Fruit fly (Drosophila melanogaster) whole organism, embryonic: Measurements from ENCODE around the gene VGlut.

Source experiments
- B-H1 ChIP-seq: fragments of 200-800 bp; sonication (Bioruptor generic); IDR thresholded peaks from 3 replicates; pipeline ENCODE4 v1.3.6; 2022; ENCODE audit warnings: missing biosample characterization, missing genetic modification characterization
- Bteb2 ChIP-seq: fragments of 200-800 bp; sonication (Bioruptor generic); optimal IDR thresholded peaks from 2 replicates; lab custom pipeline; 2016; ENCODE audit warnings: missing biosample characterization, missing genetic modification characterization
- CG10366 ChIP-seq: fragments of 200-800 bp; sonication (Bioruptor generic); IDR thresholded peaks from 2 replicates; pipeline ENCODE4 v1.3.6; 2022; ENCODE audit warnings: missing biosample characterization, missing genetic modification characterization
- CG11085 ChIP-seq: fragments of 200-800 bp; sonication (Bioruptor generic); IDR thresholded peaks from 2 replicates; pipeline ENCODE4 v1.3.6; 2022; ENCODE audit warnings: missing biosample characterization, missing genetic modification characterization
- CG11247 ChIP-seq: fragments of 200-800 bp; sonication (Bioruptor generic); IDR thresholded peaks from 2 replicates; pipeline ENCODE4 v1.3.6; 2022; ENCODE audit warnings: missing biosample characterization, missing genetic modification characterization
- CG12769 ChIP-seq: fragments of 200-800 bp; sonication (Bioruptor generic); optimal IDR thresholded peaks from 2 replicates; lab custom pipeline; 2019; ENCODE audit warnings: missing biosample characterization, mild to moderate bottlenecking, missing genetic modification characterization, moderate library complexity
- CG13287 ChIP-seq: fragments of 200-800 bp; sonication (Bioruptor generic); IDR thresholded peaks from 2 replicates; pipeline ENCODE4 v1.3.6; 2022; ENCODE audit warnings: missing biosample characterization, missing genetic modification characterization; ENCODE audit not compliant: partially characterized antibody
- CG14050 ChIP-seq: fragments of 200-800 bp; sonication (Bioruptor generic); IDR thresholded peaks from 3 replicates; pipeline ENCODE4 v1.3.6; 2022; ENCODE audit warnings: missing biosample characterization, missing genetic modification characterization
- CG17359 ChIP-seq: fragments of 200-800 bp; sonication (Bioruptor generic); optimal IDR thresholded peaks from 3 replicates; lab custom pipeline; 2018; ENCODE audit warnings: missing biosample characterization, mild to moderate bottlenecking, missing genetic modification characterization, moderate library complexity
- CG17568 ChIP-seq: fragments of 200-800 bp; sonication (Bioruptor generic); optimal IDR thresholded peaks from 2 replicates; lab custom pipeline; 2018; ENCODE audit warnings: missing biosample characterization, mild to moderate bottlenecking, missing genetic modification characterization, moderate library complexity
- CG2129 ChIP-seq: fragments of 200-800 bp; sonication (Bioruptor generic); IDR thresholded peaks from 2 replicates; pipeline ENCODE4 v1.3.6; 2022; ENCODE audit warnings: missing biosample characterization, missing genetic modification characterization; ENCODE audit not compliant: partially characterized antibody
- CG30403 ChIP-seq: fragments of 200-800 bp; sonication (Bioruptor generic); optimal IDR thresholded peaks from 3 replicates; lab custom pipeline; 2016; ENCODE audit warnings: missing biosample characterization, missing genetic modification characterization
- CG32532 ChIP-seq: fragments of 200-800 bp; sonication (Bioruptor generic); IDR thresholded peaks from 2 replicates; pipeline ENCODE4 v1.3.6; 2022; ENCODE audit warnings: missing biosample characterization, missing genetic modification characterization
- CG4282 ChIP-seq: fragments of 200-800 bp; sonication (Bioruptor generic); optimal IDR thresholded peaks from 2 replicates; lab custom pipeline; 2016; ENCODE audit warnings: missing biosample characterization, missing genetic modification characterization
- CG4328 ChIP-seq: fragments of 200-800 bp; sonication (Bioruptor generic); optimal IDR thresholded peaks from 3 replicates; lab custom pipeline; 2017; ENCODE audit warnings: missing biosample characterization, missing genetic modification reagents, missing genetic modification characterization
- CG4360 ChIP-seq: fragments of 200-800 bp; sonication (Bioruptor generic); IDR thresholded peaks from 2 replicates; pipeline ENCODE4 v1.3.6; 2022; ENCODE audit warnings: missing biosample characterization, missing genetic modification characterization
- CG6689 ChIP-seq: fragments of 200-800 bp; sonication (Bioruptor generic); IDR thresholded peaks from 2 replicates; pipeline ENCODE4 v1.3.6; 2022; ENCODE audit warnings: missing biosample characterization, missing genetic modification characterization
- CG7357 ChIP-seq: fragments of 200-800 bp; sonication (Bioruptor generic); IDR thresholded peaks from 3 replicates; pipeline ENCODE4 v1.3.6; 2022; ENCODE audit warnings: missing biosample characterization, missing genetic modification characterization
- CG7786 ChIP-seq: fragments of 200-800 bp; sonication (Bioruptor generic); optimal IDR thresholded peaks from 2 replicates; lab custom pipeline; 2016; ENCODE audit warnings: missing biosample characterization, missing genetic modification characterization
- Deaf1 ChIP-seq: fragments of 200-800 bp; optimal IDR thresholded peaks from 3 replicates; lab custom pipeline; 2019; ENCODE audit warnings: missing biosample characterization, mild to moderate bottlenecking, missing genetic modification characterization, moderate library complexity
- Drgx ChIP-seq: fragments of 200-800 bp; sonication (Bioruptor generic); IDR thresholded peaks from 2 replicates; pipeline ENCODE4 v1.3.6; 2022; ENCODE audit warnings: missing biosample characterization, missing genetic modification characterization
- Ets65A ChIP-seq: fragments of 200-800 bp; sonication (Bioruptor generic); peaks from one replicate; lab custom pipeline; 2016; ENCODE audit warnings: missing biosample characterization, missing genetic modification characterization
- Ets97D ChIP-seq: fragments of 200-800 bp; sonication (Bioruptor generic); optimal IDR thresholded peaks from 3 replicates; lab custom pipeline; 2016; ENCODE audit warnings: missing biosample characterization, missing genetic modification characterization
- Hmr ChIP-seq: fragments of 200-800 bp; sonication (Bioruptor generic); optimal IDR thresholded peaks from 3 replicates; lab custom pipeline; 2017; ENCODE audit warnings: mild to moderate bottlenecking, missing biosample characterization, missing genetic modification reagents, missing genetic modification characterization
- Med ChIP-seq: fragments of 200-800 bp; sonication (Bioruptor generic); peaks from one replicate; lab custom pipeline; 2016; ENCODE audit warnings: missing biosample characterization, missing genetic modification characterization, mild to moderate bottlenecking, inconsistent platforms, moderate library complexity
- Myb ChIP-seq: fragments of 200-800 bp; sonication (Bioruptor generic); optimal IDR thresholded peaks from 2 replicates; lab custom pipeline; 2016; ENCODE audit warnings: missing biosample characterization, missing genetic modification characterization
- NFAT ChIP-seq: fragments of 200-800 bp; sonication (Bioruptor generic); IDR thresholded peaks from 2 replicates; pipeline ENCODE4 v1.3.6; 2022; ENCODE audit warnings: missing biosample characterization, missing genetic modification characterization
- PHDP ChIP-seq: fragments of 200-800 bp; sonication (Bioruptor generic); optimal IDR thresholded peaks from 3 replicates; lab custom pipeline; 2018; ENCODE audit warnings: missing biosample characterization, mild to moderate bottlenecking, missing genetic modification characterization, moderate library complexity
- Ptx1 ChIP-seq: fragments of 200-800 bp; sonication (Bioruptor generic); IDR thresholded peaks from 2 replicates; pipeline ENCODE4 v1.3.6; 2022; ENCODE audit warnings: missing biosample characterization, missing genetic modification characterization
- Sin3A ChIP-seq: fragments of >200 bp; optimal IDR thresholded peaks from 2 replicates; lab custom pipeline; 2018
- Sox102F ChIP-seq: fragments of 200-800 bp; sonication (Bioruptor generic); optimal IDR thresholded peaks from 2 replicates; lab custom pipeline; 2018; ENCODE audit warnings: missing biosample characterization, mild to moderate bottlenecking, missing genetic modification characterization, moderate library complexity
- Sry-δ ChIP-seq: fragments of 200-800 bp; sonication (Bioruptor generic); optimal IDR thresholded peaks from 2 replicates; lab custom pipeline; 2016; ENCODE audit warnings: missing biosample characterization, missing genetic modification characterization
- Tbp ChIP-seq: fragments of >200 bp; optimal IDR thresholded peaks from 2 replicates; lab custom pipeline; 2018; ENCODE audit warnings: missing biosample characterization, missing genetic modification characterization
- Usf ChIP-seq: fragments of 200-800 bp; sonication (Bioruptor generic); optimal IDR thresholded peaks from 2 replicates; lab custom pipeline; 2017; ENCODE audit warnings: missing genotype, missing biosample characterization, missing genetic modification characterization
- ci ChIP-seq: fragments of 200-800 bp; sonication (Bioruptor generic); IDR thresholded peaks from 3 replicates; pipeline ENCODE4 v1.3.6; 2022; ENCODE audit warnings: missing biosample characterization, missing genetic modification characterization
- en ChIP-seq: fragments of 200-800 bp; sonication (Bioruptor generic); optimal IDR thresholded peaks from 2 replicates; lab custom pipeline; 2016; ENCODE audit warnings: missing biosample characterization, missing genetic modification characterization
- gro ChIP-seq: fragments of 200-800 bp; sonication (Bioruptor generic); optimal IDR thresholded peaks from 2 replicates; lab custom pipeline; 2016; ENCODE audit warnings: missing biosample characterization, missing genetic modification characterization
- ken ChIP-seq: fragments of 200-800 bp; sonication (Bioruptor generic); IDR thresholded peaks from 3 replicates; pipeline ENCODE4 v1.3.6; 2022; ENCODE audit warnings: missing biosample characterization, missing genetic modification characterization
- kni ChIP-seq: fragments of 200-800 bp; sonication (Bioruptor generic); optimal IDR thresholded peaks from 3 replicates; lab custom pipeline; 2017; ENCODE audit warnings: mild to moderate bottlenecking, missing biosample characterization, missing genetic modification reagents, missing genetic modification characterization
- knrl ChIP-seq: fragments of 200-800 bp; sonication (Bioruptor generic); IDR thresholded peaks from 3 replicates; pipeline ENCODE4 v1.3.6; 2022; ENCODE audit warnings: missing biosample characterization, missing genetic modification characterization; ENCODE audit not compliant: partially characterized antibody
- lilli ChIP-seq: fragments of 200-800 bp; sonication (Bioruptor generic); optimal IDR thresholded peaks from 3 replicates; lab custom pipeline; 2016; ENCODE audit warnings: missing biosample characterization, missing genetic modification characterization
- lov ChIP-seq, 2 experiments: fragments of 200-800 bp in 1 of 2; fragments of >200 bp in 1 of 2; sonication (Bioruptor generic) in 1 of 2; IDR thresholded peaks in 1 of 2; optimal IDR thresholded peaks in 1 of 2; 2 replicates in 1 of 2; 3 replicates in 1 of 2; pipeline versions ENCODE4 v1.3.6 to Lab custom; 2017 to 2022; ENCODE audit warnings: missing biosample characterization in 1 of 2, missing genetic modification characterization in 1 of 2
- luna ChIP-seq: fragments of 200-800 bp; sonication (Bioruptor generic); optimal IDR thresholded peaks from 2 replicates; lab custom pipeline; 2016; ENCODE audit warnings: missing biosample characterization, missing genetic modification characterization
- pan ChIP-seq, 4 experiments: fragments of >200 bp in 3 of 4; fragments of 200-800 bp in 1 of 4; sonication (Bioruptor generic) in 1 of 4; optimal IDR thresholded peaks in 3 of 4; IDR thresholded peaks in 1 of 4; 2 replicates each; pipeline versions ENCODE4 v1.3.6 to Lab custom; 2017 to 2022; ENCODE audit warnings: missing biosample characterization in 2 of 4, missing genetic modification characterization in 2 of 4, mixed read lengths in 1 of 4
- prd ChIP-seq, 3 experiments: fragments of >200 bp in 2 of 3; fragments of 200-800 bp in 1 of 3; sonication (Bioruptor generic) in 1 of 3; optimal IDR thresholded peaks in 2 of 3; IDR thresholded peaks in 1 of 3; 2 replicates in 2 of 3; 3 replicates in 1 of 3; pipeline versions ENCODE4 v1.3.6 to Lab custom; 2017 to 2022; ENCODE audit warnings: missing biosample characterization in 1 of 3, missing genetic modification characterization in 1 of 3
- pzg ChIP-seq: fragments of 200-800 bp; sonication (Bioruptor generic); optimal IDR thresholded peaks from 3 replicates; lab custom pipeline; 2018; ENCODE audit warnings: missing biosample characterization, mild to moderate bottlenecking, missing genetic modification characterization, moderate library complexity
- row ChIP-seq: fragments of 200-800 bp; sonication (Bioruptor generic); IDR thresholded peaks from 3 replicates; pipeline ENCODE4 v1.3.6; 2022; ENCODE audit warnings: missing biosample characterization, missing genetic modification characterization
- sd ChIP-seq: fragments of 200-800 bp; sonication (Bioruptor generic); optimal IDR thresholded peaks from 3 replicates; lab custom pipeline; 2018; ENCODE audit warnings: missing biosample characterization, mild to moderate bottlenecking, missing genetic modification characterization, moderate library complexity
- sisA ChIP-seq: fragments of 200-800 bp; sonication (Bioruptor generic); IDR thresholded peaks from 2 replicates; pipeline ENCODE4 v1.3.6; 2022; ENCODE audit warnings: missing biosample characterization, missing genetic modification characterization
- stc ChIP-seq: fragments of 200-800 bp; sonication (Bioruptor generic); IDR thresholded peaks from 2 replicates; pipeline ENCODE4 v1.3.6; 2022; ENCODE audit warnings: missing biosample characterization, missing genetic modification characterization
- wor ChIP-seq: fragments of 200-800 bp; sonication (Bioruptor generic); IDR thresholded peaks from 2 replicates; pipeline ENCODE4 v1.3.6; 2022; ENCODE audit warnings: missing biosample characterization, missing genetic modification characterization

Gene VGlut

DNA sequence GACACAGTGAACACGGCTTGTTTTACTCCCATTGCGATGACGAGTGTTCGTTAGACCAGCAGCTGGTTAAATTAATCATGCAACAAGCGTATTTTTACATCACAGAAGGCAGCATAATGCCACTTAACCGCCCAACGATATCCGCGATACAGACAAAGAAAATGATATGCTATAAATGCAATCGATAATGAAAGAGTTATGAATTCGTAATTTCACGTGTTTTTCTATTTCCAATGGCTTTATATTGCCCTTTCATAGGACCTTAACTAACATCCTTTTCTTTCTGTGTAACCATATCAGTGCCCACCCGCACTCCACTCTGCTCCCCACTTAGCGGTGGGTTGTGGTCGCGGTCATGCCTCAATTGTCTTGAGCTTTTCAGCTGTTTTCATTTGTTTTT is 13.0 kb downstream of the VGlut start:
- TF ChIP-seq sisA (0 out of 2 replicates have a peak, but pooled peaks have one; percentile 26), CG13287 (GFP tag; lab: Robert Waterston, UW) (no peak), Drgx (GFP tag; lab: Robert Waterston, UW) (peak; percentile 76), CG4360 (GFP tag; lab: Robert Waterston, UW) (no peak), pan (optimal IDR thresholded peaks at IDR 0.05; lab: Kevin White, UChicago) (no peak), pan (GFP tag; optimal IDR thresholded peaks at IDR 0.05 in 1 of 2, IDR thresholded peaks at IDR 0.05 in 1 of 2) (peak in 1 of 2 experiments; percentile 36), CG4328 (GFP tag; lab: Kevin White, UChicago) (no peak), CG2129 (GFP tag; lab: Robert Waterston, UW) (no peak), CG10366 (peak; percentile 23; the same call in 1 of the 2 replicates), luna (no peak), CG32532 (no peak), lilli (GFP tag; lab: Kevin White, UChicago) (no peak), prd (optimal IDR thresholded peaks at IDR 0.05; lab: Kevin White, UChicago) (no peak), prd (GFP tag; IDR thresholded peaks at IDR 0.05; lab: Robert Waterston, UW) (peak; percentile 33; the same call in 1 of the 3 replicates), Ets97D (no peak), wor (GFP tag; lab: Robert Waterston, UW) (no peak; the same call in 1 of the 2 replicates), row (GFP tag; lab: Robert Waterston, UW) (peak; percentile 33; the same call in 1 of the 3 replicates), en (no peak), PHDP (tag; lab: Kevin White, UChicago) (no peak), CG17568 (GFP tag; lab: Kevin White, UChicago) (no peak), CG14050 (GFP tag; lab: Robert Waterston, UW) (no peak), kni (peak; percentile 14), CG7357 (GFP tag; lab: Robert Waterston, UW) (0 out of 3 replicates have a peak, but pooled peaks have one; percentile 11), CG7786 (GFP tag; lab: Kevin White, UChicago) (no peak), CG4282 (GFP tag; lab: Kevin White, UChicago) (no peak), B-H1 (GFP tag; lab: Robert Waterston, UW) (no peak), Ptx1 (0 out of 2 replicates have a peak, but pooled peaks have one; percentile 20), Sox102F (GFP tag; lab: Kevin White, UChicago) (peak; percentile 11), CG6689 (GFP tag; lab: Robert Waterston, UW) (peak; percentile 27; the same call in 1 of the 2 replicates), Usf (no peak), Myb (GFP tag; lab: Kevin White, UChicago) (no peak), Hmr (GFP tag; lab: Kevin White, UChicago) (no peak), Sry-δ (GFP tag; lab: Kevin White, UChicago) (no peak), Ets65A (GFP tag; lab: Kevin White, UChicago) (peak; percentile 87), CG17359 (tag; lab: Kevin White, UChicago) (peak; percentile 20)

DNA sequence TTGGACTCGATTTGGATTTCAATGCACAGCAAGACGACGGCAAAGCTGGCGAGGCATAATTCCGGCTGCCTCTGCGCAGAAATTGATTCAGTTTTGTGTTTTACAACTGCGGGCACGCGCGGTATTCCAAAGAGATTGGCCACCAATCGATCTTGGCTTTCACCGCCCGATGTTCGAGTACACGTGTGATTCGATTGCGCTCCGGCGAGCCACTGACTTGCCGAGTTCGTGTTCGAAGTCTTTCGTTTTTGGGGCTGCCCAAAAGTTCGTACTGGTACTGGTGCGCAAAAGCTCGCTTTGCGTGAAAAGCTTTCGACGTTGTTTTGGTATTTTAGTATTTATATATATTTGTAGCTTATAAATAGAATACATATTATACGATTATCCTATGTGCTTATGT is 15.0 kb downstream of the VGlut start, which contains the start of gene CG18641:
CG18641 (minus strand) TSS at position 214 of the 400 bp plus-strand sequence.
- TF ChIP-seq ken: no peak
- TF ChIP-seq sd (tag; lab: Kevin White, UChicago): peak; percentile 15
- no peak for TF ChIP-seq stc (GFP tag; lab: Robert Waterston, UW)
- TF ChIP-seq CG13287 (GFP tag; lab: Robert Waterston, UW): peak; percentile 10; the same call in 1 of the 2 replicates
- no peak for TF ChIP-seq pzg
- TF ChIP-seq CG30403 (GFP tag; lab: Kevin White, UChicago): no peak
- no peak for TF ChIP-seq gro
- no peak for TF ChIP-seq lov (optimal IDR thresholded peaks at IDR 0.05; lab: Kevin White, UChicago)
- 0 out of 3 replicates have a peak, but pooled peaks have one; percentile 12 for TF ChIP-seq lov (GFP tag; IDR thresholded peaks at IDR 0.05; lab: Robert Waterston, UW)
- 0 out of 3 replicates have a peak, but pooled peaks have one; percentile 14 for TF ChIP-seq knrl (GFP tag; lab: Robert Waterston, UW)
- no peak for TF ChIP-seq Sin3A (lab: Kevin White, UChicago)
- TF ChIP-seq CG11085: no peak
- peak; percentile 6 for TF ChIP-seq CG12769 (tag; lab: Kevin White, UChicago)
- no peak for TF ChIP-seq Myb (GFP tag; lab: Kevin White, UChicago)
- TF ChIP-seq Med (GFP tag; lab: Kevin White, UChicago): peak; percentile 68
- 0 out of 3 replicates have a peak, but pooled peaks have one; percentile 12 for TF ChIP-seq ci (GFP tag; lab: Robert Waterston, UW)
- peak; percentile 86 for TF ChIP-seq Deaf1 (tag; lab: Kevin White, UChicago)
- TF ChIP-seq NFAT: no peak
- TF ChIP-seq Bteb2 (GFP tag; lab: Kevin White, UChicago): no peak
- no peak for TF ChIP-seq Tbp
- peak; percentile 53 for TF ChIP-seq CG11247 (GFP tag; lab: Robert Waterston, UW)
